Worm (Caenorhabditis elegans) whole organism, midembryonic: Measurements from ENCODE around the gene ZC449.2.

Source experiments
- T22C8.4 ChIP-seq: fragments of 200-800 bp; sonication (Bioruptor generic); IDR thresholded peaks from 2 replicates; pipeline ENCODE4 v1.3.6; 2022; ENCODE audit warnings: missing genetic modification characterization, missing compliant biosample characterization
- cog-1 ChIP-seq: sonication (generic microtip); optimal IDR thresholded peaks from 2 replicates; lab custom pipeline; 2016; ENCODE audit warnings: missing genetic modification characterization, missing compliant biosample characterization
- flt-1 ChIP-seq: fragments of 200-800 bp; sonication (Bioruptor generic); IDR thresholded peaks from 2 replicates; pipeline ENCODE4 v1.3.6; 2022; ENCODE audit warnings: missing genetic modification characterization, missing compliant biosample characterization
- med-1 ChIP-seq: sonication (generic microtip); optimal IDR thresholded peaks from 2 replicates; lab custom pipeline; 2017; ENCODE audit warnings: missing genetic modification characterization, mild to moderate bottlenecking, missing compliant biosample characterization, antibody characterized with exemption, missing genetic modification reagents; ENCODE audit not compliant: insufficient read depth
- tab-1 ChIP-seq: fragments of 200-800 bp; sonication (Bioruptor generic); IDR thresholded peaks from 2 replicates; pipeline ENCODE4 v1.3.6; 2022; ENCODE audit warnings: missing genetic modification characterization, missing compliant biosample characterization
- ztf-23 ChIP-seq: fragments of 200-800 bp; sonication (Bioruptor generic); IDR thresholded peaks from 2 replicates; pipeline ENCODE4 v1.3.6; 2022; ENCODE audit warnings: missing genetic modification reagents, missing genetic modification characterization, missing compliant biosample characterization
- ztf-29 ChIP-seq: fragments of 200-800 bp; sonication (Bioruptor generic); IDR thresholded peaks from 2 replicates; pipeline ENCODE4 v1.3.6; 2022; ENCODE audit warnings: missing genetic modification reagents, missing genetic modification characterization, missing compliant biosample characterization

- TF ChIP-seq ztf-29 (GFP tag; lab: Robert Waterston, UW) (no peak), ztf-23 (GFP tag; lab: Robert Waterston, UW) (no peak), flt-1 (GFP tag; lab: Robert Waterston, UW) (no peak), med-1 (GFP tag; lab: Kevin White, UChicago) (no peak), tab-1 (no peak), cog-1 (tag; lab: Kevin White, UChicago) (no peak), T22C8.4 (GFP tag; lab: Robert Waterston, UW) (no peak)
Observed at ce11 chrX:4976530-4976929, 44.6 kb upstream of the ZC449.2 start, which contains the start of gene lfi-1.
